Worm (Caenorhabditis elegans) whole organism, L1 larva: ENCODE results near the gene unc-47.

Source experiments
- F16B12.6 ChIP-seq: fragments of 150-350 bp; optimal IDR thresholded peaks from 2 replicates; lab custom pipeline; 2014; ENCODE audit warnings: missing biosample characterization, missing genetic modification characterization
- aha-1 ChIP-seq: fragments of 150-350 bp; optimal IDR thresholded peaks from 2 replicates; lab custom pipeline; 2014; ENCODE audit warnings: missing biosample characterization, missing genetic modification characterization
- alr-1 ChIP-seq: fragments of 200-800 bp; sonication (Bioruptor generic); optimal IDR thresholded peaks from 2 replicates; lab custom pipeline; 2018; ENCODE audit warnings: borderline replicate concordance, mild to moderate bottlenecking, missing genetic modification characterization, missing compliant biosample characterization
- aly-2 ChIP-seq: fragments of 150-350 bp; optimal IDR thresholded peaks from 2 replicates; lab custom pipeline; 2014; ENCODE audit warnings: missing biosample characterization, missing genetic modification characterization
- ceh-8 ChIP-seq: fragments of 200-800 bp; sonication (Bioruptor generic); optimal IDR thresholded peaks from 2 replicates; lab custom pipeline; 2018; ENCODE audit warnings: mild to moderate bottlenecking, missing genetic modification characterization, moderate library complexity, missing compliant biosample characterization
- efl-1 ChIP-seq, 4 experiments: fragments of 150-350 bp; optimal IDR thresholded peaks in 3 of 4; peaks in 1 of 4; 1 replicate in 1 of 4; 2 replicates in 3 of 4; lab custom pipeline; 2014; ENCODE audit warnings: missing biosample characterization in 2 of 4, missing genetic modification characterization in 2 of 4, missing genetic modification reagents in 2 of 4
- efl-3 ChIP-seq: fragments of 200-800 bp; sonication (Bioruptor generic); optimal IDR thresholded peaks from 2 replicates; lab custom pipeline; 2018; ENCODE audit warnings: mild to moderate bottlenecking, missing genetic modification characterization, missing compliant biosample characterization
- elt-3 ChIP-seq, 6 experiments: fragments of 150-350 bp in 1 of 6; sonication (generic microtip); optimal IDR thresholded peaks; 2 replicates each; lab custom pipeline; 2017 to 2018; ENCODE audit warnings: missing biosample characterization in 6 of 6, missing genetic modification characterization in 6 of 6, inconsistent platforms in 1 of 6
- ets-5 ChIP-seq: fragments of 200-800 bp; sonication (Bioruptor generic); IDR thresholded peaks from 2 replicates; pipeline ENCODE4 v1.3.6; 2022; ENCODE audit warnings: missing genetic modification characterization, missing compliant biosample characterization
- fkh-10 ChIP-seq: sonication (generic microtip); optimal IDR thresholded peaks from 2 replicates; lab custom pipeline; 2017; ENCODE audit warnings: missing biosample characterization, missing genetic modification reagents, missing genetic modification characterization
- fkh-8 ChIP-seq: sonication (generic microtip); optimal IDR thresholded peaks from 2 replicates; lab custom pipeline; 2016; ENCODE audit warnings: mild to moderate bottlenecking, missing genetic modification characterization, missing compliant biosample characterization
- hlh-17 ChIP-seq: fragments of 200-800 bp; sonication (Bioruptor generic); optimal IDR thresholded peaks from 2 replicates; lab custom pipeline; 2018; ENCODE audit warnings: missing genetic modification characterization, mild to moderate bottlenecking, missing compliant biosample characterization, moderate library complexity, borderline replicate concordance
- hlh-4 ChIP-seq: sonication (generic microtip); optimal IDR thresholded peaks from 2 replicates; lab custom pipeline; 2016; ENCODE audit warnings: mild to moderate bottlenecking, missing genetic modification characterization, missing compliant biosample characterization
- hpl-2 ChIP-seq: fragments of 150-350 bp; optimal IDR thresholded peaks from 2 replicates; lab custom pipeline; 2014; ENCODE audit warnings: missing biosample characterization, missing genetic modification reagents, missing genetic modification characterization
- irx-1 ChIP-seq: sonication (generic microtip); optimal IDR thresholded peaks from 2 replicates; lab custom pipeline; 2016; ENCODE audit warnings: missing genetic modification characterization, missing compliant biosample characterization
- lin-14 ChIP-seq: fragments of 200-800 bp; sonication (Bioruptor generic); optimal IDR thresholded peaks from 2 replicates; lab custom pipeline; 2018; ENCODE audit warnings: mild to moderate bottlenecking, missing genetic modification characterization, moderate library complexity, missing compliant biosample characterization
- lsy-2 ChIP-seq, 2 experiments: fragments of 150-350 bp; optimal IDR thresholded peaks; 2 replicates each; lab custom pipeline; 2014; ENCODE audit warnings: missing biosample characterization in 2 of 2, missing genetic modification characterization in 2 of 2
- mdl-1 ChIP-seq, 2 experiments: fragments of 150-350 bp; optimal IDR thresholded peaks; 2 replicates each; lab custom pipeline; 2014 to 2017; ENCODE audit warnings: missing biosample characterization in 2 of 2, missing genetic modification characterization in 2 of 2, inconsistent platforms in 1 of 2
- mep-1 ChIP-seq: fragments of 150-350 bp; optimal IDR thresholded peaks from 2 replicates; lab custom pipeline; 2014; ENCODE audit warnings: missing biosample characterization, missing genetic modification characterization
- nhr-20 ChIP-seq: sonication (generic microtip); optimal IDR thresholded peaks from 2 replicates; lab custom pipeline; 2016; ENCODE audit warnings: mild to moderate bottlenecking, missing genetic modification characterization, missing compliant biosample characterization
- nhr-237 ChIP-seq: fragments of 150-350 bp; optimal IDR thresholded peaks from 2 replicates; lab custom pipeline; 2014; ENCODE audit warnings: missing biosample characterization, missing genetic modification characterization
- nhr-47 ChIP-seq: sonication (generic microtip); optimal IDR thresholded peaks from 2 replicates; lab custom pipeline; 2016; ENCODE audit warnings: mild to moderate bottlenecking, missing genetic modification characterization, moderate library complexity, missing compliant biosample characterization
- nhr-71 ChIP-seq: sonication (generic microtip); optimal IDR thresholded peaks from 2 replicates; lab custom pipeline; 2016; ENCODE audit warnings: mild to moderate bottlenecking, missing genetic modification characterization, moderate library complexity, missing compliant biosample characterization
- nhr-76 ChIP-seq: sonication (generic microtip); optimal IDR thresholded peaks from 2 replicates; lab custom pipeline; 2017; ENCODE audit warnings: missing biosample characterization, missing genetic modification characterization
- nhr-84 ChIP-seq: sonication (generic microtip); optimal IDR thresholded peaks from 2 replicates; lab custom pipeline; 2017; ENCODE audit warnings: missing biosample characterization, missing genetic modification characterization
- nhr-85 ChIP-seq: sonication (generic microtip); peaks from one replicate; lab custom pipeline; 2016; ENCODE audit warnings: missing genetic modification characterization, inconsistent platforms, missing compliant biosample characterization
- nhr-90 ChIP-seq: sonication (generic microtip); optimal IDR thresholded peaks from 2 replicates; lab custom pipeline; 2016; ENCODE audit warnings: mild to moderate bottlenecking, missing genetic modification characterization, missing compliant biosample characterization; ENCODE audit not compliant: poor library complexity
- pqm-1 ChIP-seq: sonication (generic microtip); optimal IDR thresholded peaks from 3 replicates; lab custom pipeline; 2017; ENCODE audit warnings: missing biosample characterization, missing genetic modification characterization
- rnt-1 ChIP-seq: sonication (generic microtip); optimal IDR thresholded peaks from 2 replicates; lab custom pipeline; 2016; ENCODE audit warnings: mild to moderate bottlenecking, missing genetic modification characterization, moderate library complexity, missing compliant biosample characterization
- snpc-4 ChIP-seq: fragments of 150-350 bp; optimal IDR thresholded peaks from 2 replicates; lab custom pipeline; 2014; ENCODE audit warnings: missing biosample characterization, missing genetic modification characterization
- snu-23 ChIP-seq: sonication (generic microtip); optimal IDR thresholded peaks from 2 replicates; lab custom pipeline; 2016; ENCODE audit warnings: missing genetic modification characterization, missing compliant biosample characterization
- swsn-7 ChIP-seq: sonication (generic microtip); optimal IDR thresholded peaks from 2 replicates; lab custom pipeline; 2016; ENCODE audit warnings: missing genetic modification characterization, missing compliant biosample characterization
- tbx-2 ChIP-seq: sonication (generic microtip); optimal IDR thresholded peaks from 2 replicates; lab custom pipeline; 2016; ENCODE audit warnings: missing genetic modification characterization, missing compliant biosample characterization
- tlp-1 ChIP-seq: fragments of 150-350 bp; optimal IDR thresholded peaks from 2 replicates; lab custom pipeline; 2014; ENCODE audit warnings: missing biosample characterization, missing genetic modification characterization
- unc-130 ChIP-seq: fragments of 150-350 bp; optimal IDR thresholded peaks from 2 replicates; lab custom pipeline; 2017; ENCODE audit warnings: missing biosample characterization, missing genetic modification characterization, inconsistent platforms
- unc-62 ChIP-seq: fragments of 150-350 bp; optimal IDR thresholded peaks from 2 replicates; lab custom pipeline; 2014; ENCODE audit warnings: missing biosample characterization, missing genetic modification reagents, missing genetic modification characterization
- unc-86 ChIP-seq: sonication (generic microtip); optimal IDR thresholded peaks from 2 replicates; lab custom pipeline; 2016; ENCODE audit warnings: missing genetic modification characterization, missing compliant biosample characterization
- unc-98 ChIP-seq: fragments of 200-800 bp; sonication (Bioruptor generic); IDR thresholded peaks from 2 replicates; pipeline ENCODE4 v1.3.6; 2022; ENCODE audit warnings: missing genetic modification characterization, missing compliant biosample characterization
- xbp-1 ChIP-seq: sonication (generic microtip); optimal IDR thresholded peaks from 2 replicates; lab custom pipeline; 2016; ENCODE audit warnings: missing genetic modification characterization, missing compliant biosample characterization
- zag-1 ChIP-seq: fragments of 150-350 bp; optimal IDR thresholded peaks from 2 replicates; lab custom pipeline; 2014; ENCODE audit warnings: missing biosample characterization, missing genetic modification characterization
- ztf-4 ChIP-seq: fragments of 150-350 bp; optimal IDR thresholded peaks from 2 replicates; lab custom pipeline; 2014; ENCODE audit warnings: missing biosample characterization, missing genetic modification characterization

The unc-47 gene

DNA sequence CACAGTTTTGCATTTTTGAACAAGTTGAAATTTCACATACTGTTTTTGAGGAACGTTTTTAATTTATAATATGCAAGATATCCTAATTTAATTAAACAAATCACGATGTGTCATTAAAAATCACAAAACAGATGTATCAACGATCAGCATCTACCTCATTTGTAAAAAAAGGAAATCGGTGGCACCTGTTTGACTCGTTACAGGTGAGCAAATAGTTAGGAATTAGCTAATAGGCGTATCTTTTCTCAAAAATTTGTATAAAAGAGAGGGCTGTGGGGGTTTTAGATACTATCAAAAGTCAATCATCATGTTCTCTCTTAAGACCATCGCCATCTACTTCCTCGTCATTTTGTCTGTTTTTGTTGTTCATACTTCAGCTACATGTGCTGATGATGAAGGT is 13.0 kb upstream of the unc-47 start, which contains the start of gene T20G5.8:
TSS of gene T20G5.8 (plus strand) at position 301 of the 400 bp plus-strand sequence.
- no peak for TF ChIP-seq mep-1 (tag; lab: Kevin White, UChicago)
- no peak for TF ChIP-seq nhr-20 (tag; lab: Kevin White, UChicago)
- no peak for TF ChIP-seq irx-1
- no peak for TF ChIP-seq zag-1 (tag; lab: Kevin White, UChicago)
- no peak for TF ChIP-seq tlp-1
- TF ChIP-seq nhr-71 (tag; lab: Kevin White, UChicago) = no peak
- no peak for TF ChIP-seq mdl-1 (tag; optimal IDR thresholded peaks at IDR 0.05; lab: Kevin White, UChicago)
- no peak for TF ChIP-seq rnt-1 (tag; lab: Kevin White, UChicago)
- TF ChIP-seq snu-23 = no peak
- no peak for TF ChIP-seq unc-130
- TF ChIP-seq tbx-2 = no peak
- TF ChIP-seq elt-3 (tag; optimal IDR thresholded peaks at IDR 0.05; lab: Kevin White, UChicago) = no peak
- TF ChIP-seq nhr-85 (tag; lab: Kevin White, UChicago) = no peak
- TF ChIP-seq nhr-84 (tag; lab: Kevin White, UChicago) = no peak
- TF ChIP-seq nhr-47 (tag; lab: Kevin White, UChicago) = no peak
- TF ChIP-seq ets-5 (GFP tag; lab: Robert Waterston, UW) = no peak
- TF ChIP-seq unc-98 = no peak
- no peak for TF ChIP-seq fkh-8 (tag; lab: Kevin White, UChicago)

DNA sequence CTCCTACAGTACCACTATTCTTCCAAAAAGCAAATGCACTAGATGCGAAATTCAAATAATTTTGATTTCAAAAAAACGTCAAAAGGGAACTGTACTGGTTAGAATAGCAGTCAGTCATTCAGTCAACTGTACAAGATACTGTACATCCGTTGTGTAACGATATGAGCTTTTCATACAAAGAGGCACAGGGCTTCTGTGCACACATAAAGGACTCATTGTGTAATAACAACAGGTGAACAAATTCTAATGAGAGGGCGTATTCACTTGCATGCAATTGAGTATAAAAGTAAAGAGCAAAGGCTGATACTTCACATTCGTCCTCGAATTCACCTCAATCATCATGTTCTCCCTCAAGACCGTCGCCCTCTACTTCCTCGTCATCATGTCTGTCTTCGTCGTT is 11.4 kb upstream of the unc-47 start, which contains the start of gene dod-6:
TSS of gene dod-6 (plus strand) at position 301 of the 400 bp plus-strand sequence.
- TF ChIP-seq hpl-2 (GFP tag; lab: Kevin White, UChicago) (no peak), aha-1 (no peak), lsy-2 (tag; optimal IDR thresholded peaks at IDR 0.05; lab: Kevin White, UChicago) (no peak), xbp-1 (tag; lab: Kevin White, UChicago) (no peak), ceh-8 (GFP tag; lab: Kevin White, UChicago) (no peak), unc-62 (GFP tag; lab: Kevin White, UChicago) (no peak), nhr-237 (no peak), swsn-7 (no peak), rnt-1 (tag; lab: Kevin White, UChicago) (no peak), ztf-4 (tag; lab: Kevin White, UChicago) (no peak), efl-1 (optimal IDR thresholded peaks at IDR 0.05; lab: Kevin White, UChicago) (no peak), efl-1 (GFP tag; optimal IDR thresholded peaks at IDR 0.05 in 1 of 2; lab: Kevin White, UChicago) (no peak), snpc-4 (tag; lab: Kevin White, UChicago) (no peak), snu-23 (no peak), efl-3 (no peak), aly-2 (no peak), tlp-1 (no peak), fkh-10 (no peak)

DNA sequence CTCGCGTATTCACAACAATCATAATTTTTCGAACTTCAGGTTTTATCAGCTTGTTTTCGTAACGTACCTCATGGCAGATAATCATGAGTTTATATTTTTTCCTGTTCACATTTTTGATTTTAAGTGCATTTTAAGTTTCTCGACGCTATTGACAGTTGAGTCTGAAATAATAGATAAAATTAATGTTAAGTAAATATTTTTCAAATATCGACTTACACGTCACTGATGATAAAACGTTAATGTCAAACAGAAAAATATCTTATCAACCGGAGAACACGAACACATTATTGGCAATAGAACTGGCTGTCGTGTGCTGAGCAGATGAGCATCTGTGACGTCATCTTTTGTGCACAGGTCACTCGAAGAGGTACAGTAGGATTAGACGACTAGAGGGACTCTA is 10.7 kb upstream of the unc-47 start:
- TF ChIP-seq fkh-8 (tag; lab: Kevin White, UChicago) = no peak
- TF ChIP-seq tlp-1 = no peak
- no peak for TF ChIP-seq F16B12.6 (tag; lab: Kevin White, UChicago)
- no peak for TF ChIP-seq pqm-1
- TF ChIP-seq lin-14 (GFP tag; lab: Kevin White, UChicago) = no peak
- TF ChIP-seq unc-130 = no peak
- no peak for TF ChIP-seq hlh-4 (tag; lab: Kevin White, UChicago)
- TF ChIP-seq unc-86 (tag; lab: Kevin White, UChicago) = no peak
- TF ChIP-seq nhr-76 (tag; lab: Kevin White, UChicago) = no peak
- TF ChIP-seq hlh-17 (GFP tag; lab: Kevin White, UChicago) = no peak
- no peak for TF ChIP-seq nhr-90 (tag; lab: Kevin White, UChicago)
- TF ChIP-seq mep-1 (tag; lab: Kevin White, UChicago) = no peak
- no peak for TF ChIP-seq ztf-4 (tag; lab: Kevin White, UChicago)
- TF ChIP-seq aly-2 = no peak
- TF ChIP-seq unc-62 (GFP tag; lab: Kevin White, UChicago) = no peak
- TF ChIP-seq alr-1 (tag; lab: Kevin White, UChicago) = no peak
